Fruit fly (Drosophila melanogaster) whole organism, wandering third instar larva: ENCODE measurements around the gene CG32320.

Source experiments
- Abd-B ChIP-seq: fragments of >200 bp; optimal IDR thresholded peaks from 2 replicates; lab custom pipeline; 2017; ENCODE audit warnings: missing biosample characterization, missing genetic modification characterization
- CG32264 ChIP-seq: fragments of 200-800 bp; sonication (Bioruptor generic); optimal IDR thresholded peaks from 2 replicates; lab custom pipeline; 2016; ENCODE audit warnings: missing biosample characterization, missing genetic modification characterization
- CrebA ChIP-seq: fragments of 200-800 bp; sonication (Bioruptor generic); optimal IDR thresholded peaks from 2 replicates; lab custom pipeline; 2016; ENCODE audit warnings: missing biosample characterization, mild to moderate bottlenecking, missing genetic modification characterization, borderline replicate concordance
- Dif ChIP-seq: fragments of 200-275, 200-300 bp; sonication (Bioruptor generic); optimal IDR thresholded peaks from 2 replicates; lab custom pipeline; 2018; ENCODE audit warnings: missing biosample characterization, missing genetic modification characterization; ENCODE audit not compliant: partially characterized antibody
- HLH106 ChIP-seq: fragments of 200-800 bp; optimal IDR thresholded peaks from 3 replicates; lab custom pipeline; 2019; ENCODE audit warnings: missing biosample characterization, mild to moderate bottlenecking, missing genetic modification characterization, moderate library complexity
- Hnf4 ChIP-seq: fragments of 200-800 bp; sonication (Bioruptor generic); optimal IDR thresholded peaks from 2 replicates; lab custom pipeline; 2016; ENCODE audit warnings: missing biosample characterization, mild to moderate bottlenecking, missing genetic modification characterization
- Hr78 ChIP-seq: fragments of >200 bp; optimal IDR thresholded peaks from 2 replicates; lab custom pipeline; 2017; ENCODE audit warnings: missing biosample characterization, missing genetic modification characterization
- Hr83 ChIP-seq: fragments of 200-300 bp; sonication (Bioruptor generic); optimal IDR thresholded peaks from 2 replicates; lab custom pipeline; 2016; ENCODE audit warnings: missing biosample characterization, mild to moderate bottlenecking, missing genetic modification characterization, moderate library complexity; ENCODE audit not compliant: poor library complexity, severe bottlenecking
- Jra ChIP-seq: sonication (Bioruptor generic); optimal IDR thresholded peaks from 2 replicates; lab custom pipeline; 2016; ENCODE audit warnings: missing biosample characterization, missing genetic modification characterization
- Mio ChIP-seq: sonication (Bioruptor generic); optimal IDR thresholded peaks from 2 replicates; lab custom pipeline; 2016; ENCODE audit warnings: missing biosample characterization, missing genetic modification characterization
- Myc ChIP-seq: fragments of >200 bp; optimal IDR thresholded peaks from 2 replicates; lab custom pipeline; 2017
- N ChIP-seq: fragments of >200 bp; optimal IDR thresholded peaks from 2 replicates; lab custom pipeline; 2018; ENCODE audit warnings: missing biosample characterization, missing external identifiers, missing genetic modification characterization
- OdsH ChIP-seq: fragments of 200-800 bp; sonication (Bioruptor generic); optimal IDR thresholded peaks from 2 replicates; lab custom pipeline; 2016; ENCODE audit warnings: missing biosample characterization, mild to moderate bottlenecking, missing genetic modification characterization
- Rel ChIP-seq, 2 experiments: fragments of 200-800 bp; sonication (Bioruptor generic) in 1 of 2; optimal IDR thresholded peaks; 2 replicates in 1 of 2; 3 replicates in 1 of 2; lab custom pipeline; 2016 to 2019; ENCODE audit warnings: mild to moderate bottlenecking in 2 of 2, missing biosample characterization in 2 of 2, missing genetic modification characterization in 2 of 2, moderate library complexity in 1 of 2
- Sp1 ChIP-seq: fragments of 200-800 bp; sonication (Bioruptor generic); optimal IDR thresholded peaks from 3 replicates; lab custom pipeline; 2019; ENCODE audit warnings: missing biosample characterization, mild to moderate bottlenecking, missing genetic modification characterization, moderate library complexity
- Vsx2 ChIP-seq: fragments of 200-300, 225-300 bp; sonication (Bioruptor generic); optimal IDR thresholded peaks from 2 replicates; lab custom pipeline; 2018; ENCODE audit warnings: missing biosample characterization, missing genetic modification characterization; ENCODE audit not compliant: partially characterized antibody
- br ChIP-seq: fragments of 200-800 bp; sonication (Bioruptor generic); optimal IDR thresholded peaks from 2 replicates; lab custom pipeline; 2016; ENCODE audit warnings: missing biosample characterization, missing genetic modification characterization
- brk ChIP-seq: fragments of 200-800 bp; sonication (Bioruptor generic); optimal IDR thresholded peaks from 2 replicates; lab custom pipeline; 2016; ENCODE audit warnings: missing biosample characterization, mild to moderate bottlenecking, missing genetic modification characterization
- dl ChIP-seq, 2 experiments: fragments of 175-275, 200-275 bp in 1 of 2; fragments of 200-275 bp in 1 of 2; sonication (Bioruptor generic); optimal IDR thresholded peaks; lab custom pipeline; 2018; ENCODE audit warnings: mild to moderate bottlenecking in 2 of 2, missing biosample characterization in 2 of 2, missing genetic modification characterization in 2 of 2, moderate library complexity in 2 of 2; ENCODE audit not compliant: partially characterized antibody in 2 of 2, insufficient read depth in 1 of 2
- dmrt93B ChIP-seq: fragments of 200-800 bp; sonication (Bioruptor generic); optimal IDR thresholded peaks from 2 replicates; lab custom pipeline; 2018; ENCODE audit warnings: missing biosample characterization, mild to moderate bottlenecking, missing genetic modification characterization
- dsf ChIP-seq: sonication (Bioruptor generic); optimal IDR thresholded peaks from 2 replicates; lab custom pipeline; 2016; ENCODE audit warnings: missing biosample characterization, missing genetic modification characterization, borderline replicate concordance
- ey ChIP-seq: fragments of 200-800 bp; sonication (Bioruptor generic); optimal IDR thresholded peaks from 2 replicates; lab custom pipeline; 2016; ENCODE audit warnings: missing biosample characterization, missing genetic modification characterization
- foxo ChIP-seq, 2 experiments: fragments of 200-800 bp; sonication (Bioruptor generic); optimal IDR thresholded peaks; 2 replicates in 1 of 2; 3 replicates in 1 of 2; lab custom pipeline; 2016 to 2017; ENCODE audit warnings: missing biosample characterization in 2 of 2, missing genetic modification characterization in 2 of 2
- fru ChIP-seq: fragments of 200-800 bp; sonication (Bioruptor generic); optimal IDR thresholded peaks from 3 replicates; lab custom pipeline; 2016; ENCODE audit warnings: missing biosample characterization, mild to moderate bottlenecking, missing genetic modification characterization
- h ChIP-seq: fragments of 200-800 bp; sonication (Bioruptor generic); optimal IDR thresholded peaks from 3 replicates; lab custom pipeline; 2016; ENCODE audit warnings: missing biosample characterization, mild to moderate bottlenecking, missing genetic modification characterization
- jim ChIP-seq: fragments of 175-275, 200-325 bp; sonication (Bioruptor generic); optimal IDR thresholded peaks from 2 replicates; lab custom pipeline; 2016; ENCODE audit warnings: missing biosample characterization, mild to moderate bottlenecking, missing genetic modification characterization
- lola ChIP-seq: fragments of >200 bp; optimal IDR thresholded peaks from 2 replicates; lab custom pipeline; 2017; ENCODE audit warnings: missing biosample characterization, missing genetic modification characterization
- pan ChIP-seq: fragments of >200 bp; optimal IDR thresholded peaks from 2 replicates; lab custom pipeline; 2017
- psq ChIP-seq: fragments of 200-800 bp; sonication (Bioruptor generic); optimal IDR thresholded peaks from 3 replicates; lab custom pipeline; 2017; ENCODE audit warnings: missing biosample characterization, mild to moderate bottlenecking, missing genetic modification characterization, moderate library complexity
- rgr ChIP-seq: fragments of 200-800 bp; sonication (Bioruptor generic); optimal IDR thresholded peaks from 3 replicates; lab custom pipeline; 2016; ENCODE audit warnings: missing biosample characterization, mild to moderate bottlenecking, missing genetic modification characterization
- sage ChIP-seq: fragments of 200-800 bp; sonication (Bioruptor generic); optimal IDR thresholded peaks from 2 replicates; lab custom pipeline; 2016; ENCODE audit warnings: missing biosample characterization, mild to moderate bottlenecking, missing genetic modification characterization
- sv ChIP-seq: fragments of 200-800 bp; sonication (Bioruptor generic); optimal IDR thresholded peaks from 3 replicates; lab custom pipeline; 2016; ENCODE audit warnings: missing biosample characterization, missing genetic modification characterization
- usp ChIP-seq: fragments of >200 bp; optimal IDR thresholded peaks from 2 replicates; lab custom pipeline; 2017; ENCODE audit warnings: missing biosample characterization, missing genetic modification characterization
- woc ChIP-seq: sonication (Bioruptor generic); optimal IDR thresholded peaks from 2 replicates; lab custom pipeline; 2016; ENCODE audit warnings: missing biosample characterization, mild to moderate bottlenecking, missing genetic modification characterization

Gene CG32320

DNA sequence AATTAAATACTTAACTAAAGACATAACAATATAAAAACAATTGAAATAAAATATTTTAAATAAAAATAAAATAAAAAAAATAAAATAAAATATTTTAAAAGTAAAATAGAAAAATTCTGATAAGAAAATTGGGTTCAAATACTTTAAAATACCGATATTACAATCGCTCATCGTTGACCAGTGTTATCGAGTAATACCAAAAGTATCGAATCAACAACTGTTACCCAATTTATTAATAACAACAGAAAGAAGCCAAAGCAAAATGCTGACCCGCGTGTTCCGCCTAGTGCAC lies 47.5 kb upstream of the CG32320 start, which contains the start of gene CG9166:
Gene CG9166, plus strand, starts transcription at position 193 of the 292 bp plus-strand sequence.
- no peak for TF ChIP-seq N (GFP tag; lab: Kevin White, UChicago)
- TF ChIP-seq Dif (GFP tag; lab: Kevin White, UChicago): no peak

DNA sequence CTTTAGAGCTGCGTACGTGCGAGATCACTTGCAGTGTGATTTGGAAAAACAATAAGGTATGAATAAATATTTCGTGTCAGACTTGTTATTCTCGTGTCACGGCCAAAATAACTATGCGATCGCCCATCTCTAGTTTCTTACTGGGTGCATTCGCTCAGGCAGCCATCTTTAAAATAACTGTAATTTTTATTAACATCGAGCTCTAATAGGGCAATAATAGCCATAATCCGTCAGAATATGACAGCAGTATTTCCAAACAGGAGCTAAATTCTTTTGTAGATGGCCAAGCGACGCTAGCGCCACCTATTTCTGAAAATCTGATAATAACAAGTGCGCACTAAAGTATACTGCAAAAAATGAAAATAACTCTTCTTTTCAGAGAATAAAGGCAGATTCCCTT lies 46.3 kb upstream of the CG32320 start:
- TF ChIP-seq N (GFP tag; lab: Kevin White, UChicago): no peak
- TF ChIP-seq rgr: peak; percentile 46
- TF ChIP-seq HLH106 (tag; lab: Kevin White, UChicago): peak; percentile 5
- TF ChIP-seq brk (GFP tag; lab: Kevin White, UChicago): peak; percentile 25
- TF ChIP-seq Rel (GFP tag; optimal IDR thresholded peaks at IDR 0.05; lab: Kevin White, UChicago): no peak
- TF ChIP-seq Rel (tag; optimal IDR thresholded peaks at IDR 0.05; lab: Kevin White, UChicago): no peak
- TF ChIP-seq OdsH (GFP tag; lab: Kevin White, UChicago): peak; percentile 20
- no peak for TF ChIP-seq dsf
- TF ChIP-seq ey (GFP tag; lab: Kevin White, UChicago): peak; percentile 7
- peak in 1 of 2 experiments; percentile 45 for TF ChIP-seq foxo (GFP tag; optimal IDR thresholded peaks at IDR 0.05; lab: Kevin White, UChicago)
- TF ChIP-seq CrebA (GFP tag; lab: Kevin White, UChicago): no peak
- TF ChIP-seq sv: peak; percentile 14
- TF ChIP-seq lola (GFP tag; lab: Kevin White, UChicago): no peak
- TF ChIP-seq Hnf4 (GFP tag; lab: Kevin White, UChicago): no peak
- TF ChIP-seq Vsx2 (GFP tag; lab: Kevin White, UChicago): no peak
- TF ChIP-seq pan (lab: Kevin White, UChicago): no peak
- TF ChIP-seq h (GFP tag; lab: Kevin White, UChicago): peak; percentile 46
- peak; percentile 2 for TF ChIP-seq CG32264 (GFP tag; lab: Kevin White, UChicago)
- TF ChIP-seq Jra (GFP tag; lab: Kevin White, UChicago): peak; percentile 1
- TF ChIP-seq woc (GFP tag; lab: Kevin White, UChicago): peak; percentile 11
- TF ChIP-seq jim (GFP tag; lab: Kevin White, UChicago): no peak
- TF ChIP-seq br (GFP tag; lab: Kevin White, UChicago): peak; percentile 8
- TF ChIP-seq Hr83 (GFP tag; lab: Kevin White, UChicago): no peak
- TF ChIP-seq Sp1: no peak
- TF ChIP-seq fru (GFP tag; lab: Kevin White, UChicago): peak; percentile 24
- TF ChIP-seq psq: peak; percentile 12
- peak; percentile 56 for TF ChIP-seq Myc (lab: Kevin White, UChicago)

dm6 chr3L:1354214-1354613 lies 44.2 kb upstream of the CG32320 start:
- TF ChIP-seq lola (GFP tag; lab: Kevin White, UChicago): no peak
- no peak for TF ChIP-seq dl (GFP tag; optimal IDR thresholded peaks at IDR 0.05; lab: Kevin White, UChicago; ENCODE audit: insufficient read depth in 1 of 2, partially characterized antibody in 2 of 2)
- no peak for TF ChIP-seq dmrt93B (GFP tag; lab: Kevin White, UChicago)
- no peak for TF ChIP-seq usp (GFP tag; lab: Kevin White, UChicago)
- TF ChIP-seq Abd-B (GFP tag; lab: Kevin White, UChicago): no peak
- TF ChIP-seq Rel (GFP tag; optimal IDR thresholded peaks at IDR 0.05; lab: Kevin White, UChicago): no peak
- no peak for TF ChIP-seq Rel (tag; optimal IDR thresholded peaks at IDR 0.05; lab: Kevin White, UChicago)
- no peak for TF ChIP-seq fru (GFP tag; lab: Kevin White, UChicago)
- TF ChIP-seq sv: no peak
- TF ChIP-seq Mio (GFP tag; lab: Kevin White, UChicago): no peak
- no peak for TF ChIP-seq OdsH (GFP tag; lab: Kevin White, UChicago)
- TF ChIP-seq Myc (lab: Kevin White, UChicago): no peak

DNA sequence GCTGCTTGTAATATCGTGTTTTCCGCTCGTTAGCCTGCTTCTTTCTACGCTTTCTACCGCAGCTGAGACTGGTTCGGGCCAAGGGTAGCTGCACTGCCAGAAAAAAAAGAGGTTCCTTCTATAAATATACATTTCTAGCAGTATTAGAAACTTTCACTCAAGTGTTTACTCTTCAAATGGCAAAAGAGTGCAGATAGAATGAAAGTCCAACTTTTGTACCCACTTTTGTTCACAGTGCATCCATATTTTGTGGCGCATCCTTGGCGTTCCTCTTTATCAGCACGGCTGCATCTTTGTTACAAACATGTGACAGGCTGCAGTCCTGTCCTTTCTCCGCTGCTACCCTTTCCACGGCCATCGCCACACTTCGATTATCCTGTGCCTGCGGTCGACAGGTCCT lies 40.0 kb upstream of the CG32320 start:
- no peak for TF ChIP-seq Jra (GFP tag; lab: Kevin White, UChicago)

DNA sequence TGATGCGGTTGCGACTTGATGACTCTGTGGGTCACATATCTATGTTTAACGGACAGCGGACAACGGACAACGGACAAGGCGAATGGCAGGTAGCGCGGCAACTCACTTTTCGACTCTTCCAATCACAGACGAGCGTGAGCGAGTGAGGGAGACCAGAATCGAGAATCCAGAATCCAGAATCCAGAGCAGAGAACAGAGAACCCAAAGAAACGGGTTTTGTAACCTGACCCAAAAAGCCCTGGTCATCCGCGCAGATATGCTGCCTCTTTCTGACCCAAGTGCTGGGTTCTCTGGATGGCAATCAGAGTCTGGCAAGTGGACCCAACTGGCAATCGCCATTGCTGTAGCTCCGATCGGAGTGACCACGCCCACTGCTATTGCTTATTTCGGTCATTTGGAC lies 34.0 kb upstream of the CG32320 start:
- TF ChIP-seq jim (GFP tag; lab: Kevin White, UChicago) (no peak), foxo (GFP tag; optimal IDR thresholded peaks at IDR 0.05; lab: Kevin White, UChicago) (no peak), dsf (no peak), Vsx2 (GFP tag; lab: Kevin White, UChicago) (peak; percentile 9), pan (lab: Kevin White, UChicago) (no peak), Hr78 (GFP tag; lab: Kevin White, UChicago) (no peak), CG32264 (GFP tag; lab: Kevin White, UChicago) (no peak), br (GFP tag; lab: Kevin White, UChicago) (no peak), N (GFP tag; lab: Kevin White, UChicago) (no peak), dl (GFP tag; optimal IDR thresholded peaks at IDR 0.05; lab: Kevin White, UChicago; ENCODE audit: insufficient read depth in 1 of 2, partially characterized antibody in 2 of 2) (peak; percentile 18 to 24), sage (GFP tag; lab: Kevin White, UChicago) (no peak), Myc (lab: Kevin White, UChicago) (no peak), HLH106 (tag; lab: Kevin White, UChicago) (no peak), lola (GFP tag; lab: Kevin White, UChicago) (no peak), Hnf4 (GFP tag; lab: Kevin White, UChicago) (no peak), Dif (GFP tag; lab: Kevin White, UChicago) (peak; percentile 67)
